Worm (Caenorhabditis elegans) whole organism, L3 larva: ENCODE data around the gene C03H5.4.
A peak's percentile ranks its signal among the peaks of the same experiment; 100 is the strongest.

ENCODE experiments used
- lin-39 ChIP-seq: fragments of 150-350 bp; optimal IDR thresholded peaks from 2 replicates; lab custom pipeline; 2018; ENCODE audit warnings: missing biosample characterization, missing genetic modification reagents, missing genetic modification characterization
- mdl-1 ChIP-seq: fragments of 150-350 bp; optimal IDR thresholded peaks from 2 replicates; lab custom pipeline; 2014; ENCODE audit warnings: missing biosample characterization, missing genetic modification characterization
- mml-1 ChIP-seq: fragments of 150-350 bp; sonication (generic microtip); optimal IDR thresholded peaks from 3 replicates; lab custom pipeline; 2014; ENCODE audit warnings: missing biosample characterization, missing genetic modification characterization
- nfya-1 ChIP-seq: sonication (generic microtip); optimal IDR thresholded peaks from 2 replicates; lab custom pipeline; 2017; ENCODE audit warnings: missing genetic modification characterization, mild to moderate bottlenecking, missing compliant biosample characterization, antibody characterized with exemption, moderate library complexity; ENCODE audit not compliant: insufficient read depth
- nhr-77 ChIP-seq: fragments of 150-350 bp; optimal IDR thresholded peaks from 2 replicates; lab custom pipeline; 2014; ENCODE audit warnings: missing biosample characterization, missing genetic modification characterization

ce11 chrII:410832-411231 lies 35.8 kb downstream of the C03H5.4 start, which contains the start of the genes dnsn-1 and C24H12.4:
- no peak for TF ChIP-seq mml-1 (tag; lab: Kevin White, UChicago)
- TF ChIP-seq nfya-1 (tag; lab: Kevin White, UChicago): peak; percentile 94
- peak; percentile 29 for TF ChIP-seq nhr-77
- no peak for TF ChIP-seq mdl-1 (tag; lab: Kevin White, UChicago)
- TF ChIP-seq lin-39 (tag; lab: Kevin White, UChicago): peak; percentile 70
